Worm (Caenorhabditis elegans): ENCODE data around the gene coh-4.

DNA sequence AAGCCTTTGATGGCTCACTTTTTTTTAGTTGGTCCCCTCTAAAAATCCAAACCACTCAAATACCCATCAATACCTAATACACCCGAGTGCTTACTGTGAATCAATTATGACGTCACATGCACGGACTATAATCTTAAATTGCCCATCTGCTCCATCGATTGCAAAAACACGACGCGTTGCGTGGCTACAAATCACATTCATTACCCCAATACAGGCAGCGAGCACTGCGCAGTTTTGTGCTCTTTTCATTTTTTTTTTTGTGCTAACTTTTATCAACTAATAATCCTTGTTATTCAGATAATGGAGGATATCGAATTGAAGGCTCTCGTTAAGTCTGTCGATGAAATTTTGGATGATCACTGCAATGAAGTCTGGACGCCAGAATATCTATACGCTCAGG lies 15.4 kb downstream of the coh-4 start, which contains the start of gene Y45G5AM.5:
- TF ChIP-seq ets-7 (tag; optimal IDR thresholded peaks at IDR 0.05) (no peak), F13C5.2 (tag; optimal IDR thresholded peaks at IDR 0.05) (no peak), flt-1 (GFP tag; IDR thresholded peaks at IDR 0.05) (no peak), ama-1 (optimal IDR thresholded peaks at IDR 0.05) (no peak), scrt-1 (GFP tag; IDR thresholded peaks at IDR 0.05) (no peak), tbx-37 (GFP tag; conservative IDR thresholded peaks at IDR 0.05) (no peak), pes-1 (GFP tag; IDR thresholded peaks at IDR 0.05) (no peak), aly-1 (tag; optimal IDR thresholded peaks at IDR 0.05) (no peak), hnd-1 (tag; optimal IDR thresholded peaks at IDR 0.05) (no peak), sea-1 (GFP tag; conservative IDR thresholded peaks at IDR 0.05) (no peak), ceh-13 (GFP tag; optimal IDR thresholded peaks at IDR 0.05) (no peak), hmg-4 (GFP tag; optimal IDR thresholded peaks at IDR 0.05) (no peak), hmbx-1 (tag; optimal IDR thresholded peaks at IDR 0.05) (no peak)

Measured in whole organism, early embryonic.